Worm (Caenorhabditis elegans): Measurements from ENCODE around the gene srh-97.

DNA sequence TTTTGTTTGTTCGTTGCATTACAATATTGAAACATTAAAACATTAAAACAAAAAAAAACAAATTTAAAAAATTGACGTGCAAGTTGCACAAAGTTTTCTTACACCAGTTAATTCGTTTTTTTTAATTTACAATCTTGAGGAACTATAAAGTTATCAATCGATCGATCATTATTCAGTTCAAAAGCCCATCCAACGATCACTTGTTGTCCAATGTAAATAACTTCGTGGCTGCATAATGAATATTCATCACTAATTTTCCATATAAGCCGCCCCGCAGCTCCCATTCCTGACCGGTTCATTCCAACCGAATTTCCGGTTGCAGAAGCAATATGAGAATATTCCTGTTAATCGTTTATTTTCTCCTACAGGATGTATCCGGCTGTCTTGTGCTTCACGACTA lies 25.4 kb downstream of the srh-97 start, which contains the start of gene hpo-33:
- TF ChIP-seq unc-62 (GFP tag; optimal IDR thresholded peaks at IDR 0.05) (no peak), nhr-12 (tag; optimal IDR thresholded peaks at IDR 0.05) (no peak), mep-1 (tag; optimal IDR thresholded peaks at IDR 0.05) (no peak), skn-1 (tag; optimal IDR thresholded peaks at IDR 0.05) (no peak), ces-1 (GFP tag; optimal IDR thresholded peaks at IDR 0.05) (no peak), blmp-1 (tag; optimal IDR thresholded peaks at IDR 0.05) (no peak), lir-3 (tag; optimal IDR thresholded peaks at IDR 0.05; ENCODE audit: poor library complexity) (no peak), snpc-4 (tag; optimal IDR thresholded peaks at IDR 0.05) (no peak), nhr-90 (tag; optimal IDR thresholded peaks at IDR 0.05; ENCODE audit: poor library complexity) (no peak)

All from whole organism, L1 larva.